Fruit fly (Drosophila melanogaster) whole organism, embryonic: ENCODE results near the gene wge.
A peak's percentile ranks its signal among the peaks of the same experiment; 100 is the strongest.

Experiments used
- Abd-B ChIP-seq: fragments of 200-800 bp; sonication (Bioruptor generic); optimal IDR thresholded peaks from 2 replicates; lab custom pipeline; 2018; ENCODE audit warnings: missing biosample characterization, mild to moderate bottlenecking, missing genetic modification characterization, moderate library complexity
- CG11456 ChIP-seq: fragments of 200-800 bp; sonication (Bioruptor generic); IDR thresholded peaks from 3 replicates; pipeline ENCODE4 v1.3.6; 2022; ENCODE audit warnings: missing biosample characterization, missing genetic modification characterization
- CG11504 ChIP-seq: fragments of 200-800 bp; sonication (Bioruptor generic); optimal IDR thresholded peaks from 3 replicates; lab custom pipeline; 2019; ENCODE audit warnings: missing biosample characterization, mild to moderate bottlenecking, missing genetic modification characterization, moderate library complexity
- CG12104 ChIP-seq: fragments of 200-800 bp; sonication (Bioruptor generic); optimal IDR thresholded peaks from 3 replicates; lab custom pipeline; 2016; ENCODE audit warnings: missing biosample characterization, missing genetic modification characterization
- CG1603 ChIP-seq: fragments of 200-800 bp; sonication (Bioruptor generic); optimal IDR thresholded peaks from 2 replicates; lab custom pipeline; 2019; ENCODE audit warnings: missing biosample characterization, mild to moderate bottlenecking, missing genetic modification characterization, moderate library complexity
- CG17361 ChIP-seq: fragments of 200-800 bp; sonication (Bioruptor generic); IDR thresholded peaks from 3 replicates; pipeline ENCODE4 v1.3.6; 2022; ENCODE audit warnings: missing biosample characterization, missing genetic modification characterization
- CG4820 ChIP-seq: fragments of 200-800 bp; sonication (Bioruptor generic); optimal IDR thresholded peaks from 3 replicates; lab custom pipeline; 2016; ENCODE audit warnings: missing biosample characterization, missing genetic modification characterization
- CG6791 ChIP-seq: fragments of 200-800 bp; sonication (Bioruptor generic); IDR thresholded peaks from 3 replicates; pipeline ENCODE4 v1.3.6; 2022; ENCODE audit warnings: missing biosample characterization, missing genetic modification characterization; ENCODE audit not compliant: partially characterized antibody
- CG7786 ChIP-seq: fragments of 200-800 bp; sonication (Bioruptor generic); optimal IDR thresholded peaks from 2 replicates; lab custom pipeline; 2016; ENCODE audit warnings: missing biosample characterization, missing genetic modification characterization
- CG7963 ChIP-seq: fragments of 200-800 bp; sonication (Bioruptor generic); IDR thresholded peaks from 3 replicates; pipeline ENCODE4 v1.3.6; 2022; ENCODE audit warnings: missing biosample characterization, missing genetic modification characterization; ENCODE audit not compliant: partially characterized antibody
- CG8765 ChIP-seq: fragments of 200-800 bp; sonication (Bioruptor generic); IDR thresholded peaks from 2 replicates; pipeline ENCODE4 v1.3.6; 2022; ENCODE audit warnings: missing biosample characterization, missing genetic modification characterization
- CG8924 ChIP-seq: fragments of 200-800 bp; optimal IDR thresholded peaks from 3 replicates; lab custom pipeline; 2019; ENCODE audit warnings: missing biosample characterization, mild to moderate bottlenecking, missing genetic modification characterization, moderate library complexity
- D ChIP-seq, 2 experiments: fragments of 200-800 bp in 1 of 2; fragments of >200 bp in 1 of 2; sonication (Bioruptor generic) in 1 of 2; optimal IDR thresholded peaks; 2 replicates in 1 of 2; 3 replicates in 1 of 2; lab custom pipeline; 2017; ENCODE audit warnings: mild to moderate bottlenecking in 1 of 2, missing biosample characterization in 1 of 2, missing genetic modification characterization in 1 of 2, missing genetic modification reagents in 1 of 2
- Dref ChIP-seq: fragments of 200-800 bp; sonication (Bioruptor generic); IDR thresholded peaks from 2 replicates; pipeline ENCODE4 v1.3.6; 2022; ENCODE audit warnings: missing biosample characterization, missing genetic modification characterization
- Ets65A ChIP-seq: fragments of 200-800 bp; sonication (Bioruptor generic); peaks from one replicate; lab custom pipeline; 2016; ENCODE audit warnings: missing biosample characterization, missing genetic modification characterization
- HLH3B ChIP-seq: fragments of 200-800 bp; sonication (Bioruptor generic); IDR thresholded peaks from 2 replicates; pipeline ENCODE4 v1.3.6; 2022; ENCODE audit warnings: missing biosample characterization, missing genetic modification characterization
- Hr39 ChIP-seq: fragments of >200 bp; optimal IDR thresholded peaks from 2 replicates; lab custom pipeline; 2017
- Hr51 ChIP-seq, 2 experiments: fragments of 200-800 bp; sonication (Bioruptor generic); optimal IDR thresholded peaks; 2 replicates in 1 of 2; 3 replicates in 1 of 2; lab custom pipeline; 2016 to 2018; ENCODE audit warnings: missing biosample characterization in 2 of 2, missing genetic modification characterization in 2 of 2, mild to moderate bottlenecking in 1 of 2, moderate library complexity in 1 of 2
- Hr78 ChIP-seq, 2 experiments: fragments of 200-800 bp in 1 of 2; fragments of >200 bp in 1 of 2; sonication (Bioruptor generic) in 1 of 2; optimal IDR thresholded peaks; 2 replicates each; lab custom pipeline; 2017 to 2019; ENCODE audit warnings: missing biosample characterization in 2 of 2, missing genetic modification characterization in 2 of 2, mild to moderate bottlenecking in 1 of 2, moderate library complexity in 1 of 2
- MESR4 ChIP-seq: fragments of 200-800 bp; sonication (Bioruptor generic); optimal IDR thresholded peaks from 2 replicates; lab custom pipeline; 2018; ENCODE audit warnings: missing biosample characterization, mild to moderate bottlenecking, missing genetic modification characterization, moderate library complexity
- Med ChIP-seq: fragments of 200-800 bp; sonication (Bioruptor generic); peaks from one replicate; lab custom pipeline; 2016; ENCODE audit warnings: missing biosample characterization, missing genetic modification characterization, mild to moderate bottlenecking, inconsistent platforms, moderate library complexity
- NFAT ChIP-seq: fragments of 200-800 bp; sonication (Bioruptor generic); IDR thresholded peaks from 2 replicates; pipeline ENCODE4 v1.3.6; 2022; ENCODE audit warnings: missing biosample characterization, missing genetic modification characterization
- NfI ChIP-seq: fragments of 200-800 bp; sonication (Bioruptor generic); optimal IDR thresholded peaks from 3 replicates; lab custom pipeline; 2018; ENCODE audit warnings: missing biosample characterization, mild to moderate bottlenecking, missing genetic modification characterization, moderate library complexity
- Opbp ChIP-seq: fragments of 200-800 bp; sonication (Bioruptor generic); IDR thresholded peaks from 3 replicates; pipeline ENCODE4 v1.3.6; 2022; ENCODE audit warnings: missing biosample characterization, missing genetic modification characterization; ENCODE audit not compliant: partially characterized antibody
- Sry-β ChIP-seq: fragments of 200-800 bp; sonication (Bioruptor generic); optimal IDR thresholded peaks from 2 replicates; lab custom pipeline; 2018; ENCODE audit warnings: missing biosample characterization, mild to moderate bottlenecking, missing genetic modification characterization, moderate library complexity
- TFAM ChIP-seq: fragments of 200-800 bp; sonication (Bioruptor generic); optimal IDR thresholded peaks from 2 replicates; lab custom pipeline; 2017; ENCODE audit warnings: missing biosample characterization, missing genetic modification characterization, inconsistent platforms
- Xbp1 ChIP-seq: fragments of 200-800 bp; sonication (Bioruptor generic); optimal IDR thresholded peaks from 3 replicates; lab custom pipeline; 2016; ENCODE audit warnings: missing biosample characterization, mild to moderate bottlenecking, missing genetic modification characterization
- Xrp1 ChIP-seq: fragments of 200-800 bp; sonication (Bioruptor generic); IDR thresholded peaks from 2 replicates; pipeline ENCODE4 v1.3.6; 2022; ENCODE audit warnings: missing biosample characterization, missing genetic modification characterization
- aop ChIP-seq: fragments of 200-800 bp; sonication (Bioruptor generic); IDR thresholded peaks from 2 replicates; pipeline ENCODE4 v1.3.6; 2022; ENCODE audit warnings: missing biosample characterization, missing genetic modification characterization
- ap ChIP-seq: fragments of 200-800 bp; sonication (Bioruptor generic); IDR thresholded peaks from 2 replicates; pipeline ENCODE4 v1.3.6; 2022; ENCODE audit warnings: missing biosample characterization, missing genetic modification characterization
- az2 ChIP-seq: fragments of 200-800 bp; sonication (Bioruptor generic); optimal IDR thresholded peaks from 3 replicates; lab custom pipeline; 2016; ENCODE audit warnings: missing biosample characterization, missing genetic modification characterization
- bab2 ChIP-seq: fragments of 200-800 bp; sonication (Bioruptor generic); optimal IDR thresholded peaks from 2 replicates; lab custom pipeline; 2016; ENCODE audit warnings: missing biosample characterization, missing genetic modification characterization
- crc ChIP-seq: fragments of 200-800 bp; sonication (Bioruptor generic); optimal IDR thresholded peaks from 2 replicates; lab custom pipeline; 2016; ENCODE audit warnings: missing biosample characterization, missing genetic modification characterization
- croc ChIP-seq: fragments of 200-800 bp; sonication (Bioruptor generic); conservative IDR thresholded peaks from 3 replicates; pipeline ENCODE4 v1.3.6; 2022; ENCODE audit warnings: missing biosample characterization, missing genetic modification characterization
- dmrt99B ChIP-seq: fragments of 200-800 bp; sonication (Bioruptor generic); optimal IDR thresholded peaks from 2 replicates; lab custom pipeline; 2018; ENCODE audit warnings: missing biosample characterization, mild to moderate bottlenecking, missing genetic modification characterization, moderate library complexity
- eve ChIP-seq, 2 experiments: fragments of >200 bp; optimal IDR thresholded peaks; 2 replicates each; lab custom pipeline; 2017; ENCODE audit warnings: missing biosample characterization in 2 of 2, missing genetic modification characterization in 2 of 2
- fd102C ChIP-seq: fragments of 200-800 bp; sonication (Bioruptor generic); optimal IDR thresholded peaks from 2 replicates; lab custom pipeline; 2018; ENCODE audit warnings: missing biosample characterization, mild to moderate bottlenecking, missing genetic modification characterization, moderate library complexity
- fd3F ChIP-seq: fragments of 200-800 bp; sonication (Bioruptor generic); optimal IDR thresholded peaks from 2 replicates; lab custom pipeline; 2018; ENCODE audit warnings: missing biosample characterization, mild to moderate bottlenecking, missing genetic modification characterization, moderate library complexity
- ftz-f1 ChIP-seq: fragments of 200-800 bp; sonication (Bioruptor generic); optimal IDR thresholded peaks from 2 replicates; lab custom pipeline; 2016; ENCODE audit warnings: missing biosample characterization, missing genetic modification characterization
- mirr ChIP-seq: fragments of 200-800 bp; sonication (Bioruptor generic); optimal IDR thresholded peaks from 3 replicates; lab custom pipeline; 2018; ENCODE audit warnings: missing biosample characterization, mild to moderate bottlenecking, missing genetic modification characterization
- pho ChIP-seq: fragments of 200-800 bp; sonication (Bioruptor generic); optimal IDR thresholded peaks from 2 replicates; lab custom pipeline; 2016; ENCODE audit warnings: missing biosample characterization, missing genetic modification characterization
- ranshi ChIP-seq: fragments of 200-800 bp; sonication (Bioruptor generic); IDR thresholded peaks from 2 replicates; pipeline ENCODE4 v1.3.6; 2022; ENCODE audit warnings: missing biosample characterization, missing genetic modification characterization
- row ChIP-seq: fragments of 200-800 bp; sonication (Bioruptor generic); IDR thresholded peaks from 3 replicates; pipeline ENCODE4 v1.3.6; 2022; ENCODE audit warnings: missing biosample characterization, missing genetic modification characterization
- shn ChIP-seq: fragments of 200-800 bp; sonication (Bioruptor generic); optimal IDR thresholded peaks from 3 replicates; lab custom pipeline; 2016; ENCODE audit warnings: missing biosample characterization, missing genetic modification characterization
- sisA ChIP-seq: fragments of 200-800 bp; sonication (Bioruptor generic); IDR thresholded peaks from 2 replicates; pipeline ENCODE4 v1.3.6; 2022; ENCODE audit warnings: missing biosample characterization, missing genetic modification characterization
- sna ChIP-seq: fragments of 200-800 bp; sonication (Bioruptor generic); IDR thresholded peaks from 2 replicates; pipeline ENCODE4 v1.3.6; 2022; ENCODE audit warnings: missing biosample characterization, missing genetic modification characterization; ENCODE audit not compliant: partially characterized antibody
- sug ChIP-seq: fragments of 200-800 bp; optimal IDR thresholded peaks from 2 replicates; lab custom pipeline; 2019; ENCODE audit warnings: missing biosample characterization, mild to moderate bottlenecking, missing genetic modification characterization, moderate library complexity

The wge gene

dm6 chr3R:22753895-22754774, 33.2 kb upstream of the wge start (continued):
- TF ChIP-seq NFAT (GFP tag; lab: Robert Waterston, UW), result peak; percentile 79
- peak; percentile 63 for TF ChIP-seq CG4820 (GFP tag; lab: Kevin White, UChicago)
- peak; percentile 59 for TF ChIP-seq CG12104 (GFP tag; lab: Kevin White, UChicago)
- 0 out of 2 replicates have a peak, but pooled peaks have one; percentile 11 for TF ChIP-seq Dref
- TF ChIP-seq CG8765 (GFP tag; lab: Robert Waterston, UW), result no peak
- no peak for TF ChIP-seq TFAM (GFP tag; lab: Kevin White, UChicago)
- TF ChIP-seq MESR4, result peak; percentile 6
- no peak for TF ChIP-seq CG7963
- peak; percentile 48 for TF ChIP-seq mirr (GFP tag; lab: Kevin White, UChicago)
- TF ChIP-seq Sry-β (GFP tag; lab: Kevin White, UChicago), result no peak
- TF ChIP-seq eve (GFP tag; optimal IDR thresholded peaks at IDR 0.05; lab: Kevin White, UChicago), result no peak
- peak; percentile 46 for TF ChIP-seq HLH3B (GFP tag; lab: Robert Waterston, UW)
- no peak for TF ChIP-seq fd102C
- TF ChIP-seq aop, result no peak
- no peak for TF ChIP-seq D (optimal IDR thresholded peaks at IDR 0.05; lab: Kevin White, UChicago)
- peak; percentile 59 for TF ChIP-seq D (GFP tag; optimal IDR thresholded peaks at IDR 0.05; lab: Kevin White, UChicago)
- peak; percentile 90 for TF ChIP-seq Ets65A (GFP tag; lab: Kevin White, UChicago)
- TF ChIP-seq pho, result peak; percentile 56
- TF ChIP-seq Hr51 (GFP tag; optimal IDR thresholded peaks at IDR 0.05; lab: Kevin White, UChicago), result peak in 1 of 2 experiments; percentile 80
- TF ChIP-seq CG17361 (GFP tag; lab: Robert Waterston, UW), result peak; percentile 91
- no peak for TF ChIP-seq Hr39 (lab: Kevin White, UChicago)
- peak; percentile 48 for TF ChIP-seq crc
- peak; percentile 52; the same call in 1 of the 2 replicates for TF ChIP-seq sisA (GFP tag; lab: Robert Waterston, UW)
- peak; percentile 85 for TF ChIP-seq row
- TF ChIP-seq bab2 (GFP tag; lab: Kevin White, UChicago), result peak; percentile 35
- TF ChIP-seq sug (tag; lab: Kevin White, UChicago), result peak; percentile 50
- TF ChIP-seq CG6791 (GFP tag; lab: Robert Waterston, UW), result 0 out of 3 replicates have a peak, but pooled peaks have one; percentile 14
- peak; percentile 67 for TF ChIP-seq az2 (GFP tag; lab: Kevin White, UChicago)
- TF ChIP-seq Med (GFP tag; lab: Kevin White, UChicago), result peak; percentile 86
- TF ChIP-seq Opbp (GFP tag; lab: Robert Waterston, UW), result no peak
- peak; percentile 66 for TF ChIP-seq Xbp1 (GFP tag; lab: Kevin White, UChicago)
- TF ChIP-seq shn, result peak; percentile 50
- peak; percentile 33 for TF ChIP-seq Abd-B (GFP tag; lab: Kevin White, UChicago)
- TF ChIP-seq croc (GFP tag; lab: Robert Waterston, UW), result no peak; the same call in 2 of the 3 replicates
- peak; percentile 72 for TF ChIP-seq dmrt99B (tag; lab: Kevin White, UChicago)
- TF ChIP-seq Hr78 (GFP tag; optimal IDR thresholded peaks at IDR 0.05; lab: Kevin White, UChicago), result peak in 1 of 2 experiments; percentile 12
- TF ChIP-seq fd3F (GFP tag; lab: Kevin White, UChicago), result peak; percentile 28
- peak; percentile 19; the same call in 1 of the 2 replicates for TF ChIP-seq sna
- peak; percentile 83 for TF ChIP-seq CG11504
- peak; percentile 31 for TF ChIP-seq CG1603 (tag; lab: Kevin White, UChicago)
- TF ChIP-seq CG11456, result peak; percentile 77
- TF ChIP-seq NfI (GFP tag; lab: Kevin White, UChicago), result peak; percentile 52
- TF ChIP-seq ranshi, result 0 out of 2 replicates have a peak, but pooled peaks have one; percentile 16
- TF ChIP-seq CG8924 (tag; lab: Kevin White, UChicago), result peak; percentile 57
- peak; percentile 37 for TF ChIP-seq CG7786 (GFP tag; lab: Kevin White, UChicago)
- TF ChIP-seq ap (GFP tag; lab: Robert Waterston, UW), result peak; percentile 6; the same call in 1 of the 2 replicates
- TF ChIP-seq Xrp1 (GFP tag; lab: Robert Waterston, UW), result peak; percentile 39; the same call in 1 of the 2 replicates
- peak; percentile 51 for TF ChIP-seq ftz-f1
